Worm (Caenorhabditis elegans): ENCODE measurements around the gene irld-23.

ce11 chrX:17055481-17055835 is 25.0 kb downstream of the irld-23 start, which contains the start of gene gcy-11:
- TF ChIP-seq lin-39 (tag; optimal IDR thresholded peaks at IDR 0.05) (no peak), spr-3 (GFP tag; optimal IDR thresholded peaks at IDR 0.05) (no peak), dpl-1 (GFP tag; optimal IDR thresholded peaks at IDR 0.05) (no peak), daf-8 (GFP tag; IDR thresholded peaks at IDR 0.05) (no peak), ama-1 (optimal IDR thresholded peaks at IDR 0.05) (no peak), zip-11 (GFP tag; IDR thresholded peaks at IDR 0.05) (no peak), lin-13 (GFP tag; optimal IDR thresholded peaks at IDR 0.05) (no peak), ztf-11 (tag; optimal IDR thresholded peaks at IDR 0.05) (no peak)
